Fruit fly (Drosophila melanogaster): ENCODE measurements around the gene CG1486.

Gene CG1486

DNA sequence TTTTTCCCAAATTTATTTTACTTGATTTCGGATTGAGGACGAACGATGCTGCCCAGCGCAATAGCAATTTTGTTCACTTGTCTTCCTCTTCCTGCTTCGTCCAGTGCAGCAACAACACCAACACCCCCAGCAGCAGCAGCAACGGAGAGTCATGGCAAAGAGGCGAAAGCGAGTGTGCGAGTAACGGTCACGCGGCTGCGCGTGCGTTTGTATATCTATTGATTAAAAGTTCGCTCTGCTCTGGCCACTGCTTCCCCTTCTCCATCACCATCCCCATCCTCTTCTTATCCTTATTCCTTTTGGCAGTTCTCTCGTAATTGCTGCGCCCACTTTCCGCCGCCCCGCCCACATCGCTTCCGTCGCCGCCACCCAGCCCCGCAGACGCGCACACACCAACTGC, 14.3 kb downstream of the CG1486 start:
- no peak for TF ChIP-seq CG15269 (tag; optimal IDR thresholded peaks at IDR 0.05)
- TF ChIP-seq CG15011 (GFP tag; optimal IDR thresholded peaks at IDR 0.05) = no peak
- TF ChIP-seq caup (GFP tag; optimal IDR thresholded peaks at IDR 0.05; ENCODE audit: severe bottlenecking) = no peak
- TF ChIP-seq CG12391 (tag; optimal IDR thresholded peaks at IDR 0.05) = no peak
- no peak for TF ChIP-seq CG10209 (GFP tag; optimal IDR thresholded peaks at IDR 0.05)
- peak in 1 of 2 experiments; percentile 6 for TF ChIP-seq Trl (optimal IDR thresholded peaks at IDR 0.05)
- TF ChIP-seq Trl (GFP tag; optimal IDR thresholded peaks at IDR 0.05) = no peak
- no peak for TF ChIP-seq CG15696 (tag; optimal IDR thresholded peaks at IDR 0.05)
- TF ChIP-seq CkIIα-i1 (GFP tag; IDR thresholded peaks at IDR 0.05) = no peak
- peak; percentile 70 for TF ChIP-seq CG17385 (GFP tag; optimal IDR thresholded peaks at IDR 0.05)
- TF ChIP-seq CG4360 (GFP tag; IDR thresholded peaks at IDR 0.05) = 0 out of 2 replicates have a peak, but pooled peaks have one; percentile 27
- no peak for TF ChIP-seq hth (optimal IDR thresholded peaks at IDR 0.05)
- TF ChIP-seq CG10267 (tag; optimal IDR thresholded peaks at IDR 0.05) = no peak
- peak; percentile 92 for TF ChIP-seq onecut (GFP tag; IDR thresholded peaks at IDR 0.05)
- TF ChIP-seq chinmo (GFP tag; IDR thresholded peaks at IDR 0.05; ENCODE audit: partially characterized antibody) = 0 out of 4 replicates have a peak, but pooled peaks have one; percentile 18
- peak in 1 of 2 experiments; percentile 5 for TF ChIP-seq bsh (GFP tag; optimal IDR thresholded peaks at IDR 0.05)
- TF ChIP-seq CG7357 (GFP tag; IDR thresholded peaks at IDR 0.05) = no peak
- no peak for TF ChIP-seq Doc2 (GFP tag; IDR thresholded peaks at IDR 0.05)
- TF ChIP-seq ind (GFP tag; optimal IDR thresholded peaks at IDR 0.05) = no peak
- no peak for TF ChIP-seq twi (tag; optimal IDR thresholded peaks at IDR 0.05)
- TF ChIP-seq Dll (GFP tag; IDR thresholded peaks at IDR 0.05; ENCODE audit: partially characterized antibody) = no peak
- TF ChIP-seq zfh2 (GFP tag; optimal IDR thresholded peaks at IDR 0.05) = no peak
- TF ChIP-seq Med (GFP tag) = peak; percentile 33
- no peak for TF ChIP-seq Ets65A (GFP tag)
- no peak for TF ChIP-seq CG11696 (GFP tag; IDR thresholded peaks at IDR 0.05)
- no peak for TF ChIP-seq D19A (tag; optimal IDR thresholded peaks at IDR 0.05)
- TF ChIP-seq CG18599 (GFP tag; optimal IDR thresholded peaks at IDR 0.05) = peak; percentile 11
- no peak for TF ChIP-seq NFAT (GFP tag; IDR thresholded peaks at IDR 0.05)
- TF ChIP-seq CG17328 (GFP tag; IDR thresholded peaks at IDR 0.05) = no peak
- peak; percentile 86 for TF ChIP-seq ewg (GFP tag; optimal IDR thresholded peaks at IDR 0.05)
- TF ChIP-seq Blimp-1 (GFP tag; optimal IDR thresholded peaks at IDR 0.05) = no peak
- no peak for TF ChIP-seq sd (tag; optimal IDR thresholded peaks at IDR 0.05)
- TF ChIP-seq Elba2 (GFP tag; optimal IDR thresholded peaks at IDR 0.05) = no peak
- TF ChIP-seq crol (GFP tag; IDR thresholded peaks at IDR 0.05) = peak; percentile 43
- TF ChIP-seq CG1024 (GFP tag; IDR thresholded peaks at IDR 0.05) = no peak

DNA sequence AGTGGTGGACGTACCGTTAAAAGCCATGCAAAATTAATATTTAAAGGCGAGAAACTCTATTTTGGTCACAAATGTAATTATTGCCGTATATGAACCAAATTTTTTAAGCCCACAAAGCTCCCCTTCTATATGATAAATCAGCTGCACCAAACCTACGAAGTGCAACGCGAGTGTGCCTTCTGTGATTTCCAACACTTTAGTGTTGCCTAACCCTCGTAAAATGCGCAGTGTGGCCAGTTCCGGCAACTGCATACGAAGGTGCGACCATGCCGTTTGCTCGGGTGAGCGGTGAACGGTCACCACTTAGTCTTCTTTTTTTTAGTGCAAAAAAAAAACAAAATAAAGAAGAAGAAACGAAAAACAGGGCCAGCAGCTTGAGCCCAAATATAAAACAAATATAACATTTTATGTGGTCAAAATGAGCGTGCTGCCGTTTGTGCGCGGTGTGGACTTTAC, 15.7 kb downstream of the CG1486 start, which contains the start of the genes tty and fliI:
Gene tty, minus strand, starts transcription at position 201 of the 456 bp plus-strand sequence.
Gene fliI, plus strand, starts transcription at position 266 of the 456 bp plus-strand sequence.
- peak; percentile 67 for TF ChIP-seq lbe (GFP tag; optimal IDR thresholded peaks at IDR 0.05)
- TF ChIP-seq Lpt (GFP tag; optimal IDR thresholded peaks at IDR 0.05) = no peak
- peak; percentile 69; the same call in 1 of the 2 replicates for TF ChIP-seq CG5953 (GFP tag; IDR thresholded peaks at IDR 0.05)
- TF ChIP-seq Scr (GFP tag; IDR thresholded peaks at IDR 0.05; ENCODE audit: partially characterized antibody) = no peak
- peak; percentile 90 for TF ChIP-seq CG17385 (GFP tag; optimal IDR thresholded peaks at IDR 0.05)
- TF ChIP-seq slp2 (GFP tag; optimal IDR thresholded peaks at IDR 0.05) = peak; percentile 80
- TF ChIP-seq disco-r (GFP tag; optimal IDR thresholded peaks at IDR 0.05) = peak; percentile 74
- peak; percentile 89 for TF ChIP-seq Hsf (GFP tag; optimal IDR thresholded peaks at IDR 0.05)
- TF ChIP-seq CG10321 (GFP tag; IDR thresholded peaks at IDR 0.05) = peak; percentile 49; the same call in 1 of the 2 replicates
- peak; percentile 93 for TF ChIP-seq Gug (GFP tag; IDR thresholded peaks at IDR 0.05)
- TF ChIP-seq CG14965 (GFP tag; optimal IDR thresholded peaks at IDR 0.05; ENCODE audit: borderline replicate concordance) = no peak
- TF ChIP-seq grn (GFP tag; optimal IDR thresholded peaks at IDR 0.05) = no peak
- peak; percentile 86 for TF ChIP-seq esg (GFP tag; conservative IDR thresholded peaks at IDR 0.05)
- TF ChIP-seq Meics (GFP tag; optimal IDR thresholded peaks at IDR 0.05) = peak; percentile 83
- no peak for TF ChIP-seq CG17568 (GFP tag; optimal IDR thresholded peaks at IDR 0.05)
- TF ChIP-seq slbo (GFP tag; IDR thresholded peaks at IDR 0.05) = peak; percentile 95
- TF ChIP-seq sc (optimal IDR thresholded peaks at IDR 0.05) = no peak
- peak; percentile 62 for TF ChIP-seq sc (GFP tag; optimal IDR thresholded peaks at IDR 0.05)
- peak; percentile 66 for TF ChIP-seq CG10462 (GFP tag; optimal IDR thresholded peaks at IDR 0.05)
- TF ChIP-seq CG8765 (GFP tag; IDR thresholded peaks at IDR 0.05) = peak; percentile 86
